Fruit fly (Drosophila melanogaster) Kc167 (cell line): ENCODE measurements around the gene CG8188.

Source experiments
- Myc ChIP-seq: fragments of >200 bp; optimal IDR thresholded peaks from 2 replicates; lab custom pipeline; 2017; ENCODE audit warnings: missing external identifiers
- h ChIP-seq: fragments of >200 bp; optimal IDR thresholded peaks from 3 replicates; lab custom pipeline; 2018; ENCODE audit warnings: missing external identifiers
- insv ChIP-seq: fragments of >200 bp; optimal IDR thresholded peaks from 3 replicates; lab custom pipeline; 2018; ENCODE audit warnings: missing external identifiers
- psq ChIP-seq: fragments of >200 bp; optimal IDR thresholded peaks from 2 replicates; lab custom pipeline; 2017; ENCODE audit warnings: missing external identifiers
- ttk ChIP-seq: sonication (Bioruptor generic); optimal IDR thresholded peaks from 2 replicates; lab custom pipeline; 2017; ENCODE audit warnings: missing external identifiers

DNA sequence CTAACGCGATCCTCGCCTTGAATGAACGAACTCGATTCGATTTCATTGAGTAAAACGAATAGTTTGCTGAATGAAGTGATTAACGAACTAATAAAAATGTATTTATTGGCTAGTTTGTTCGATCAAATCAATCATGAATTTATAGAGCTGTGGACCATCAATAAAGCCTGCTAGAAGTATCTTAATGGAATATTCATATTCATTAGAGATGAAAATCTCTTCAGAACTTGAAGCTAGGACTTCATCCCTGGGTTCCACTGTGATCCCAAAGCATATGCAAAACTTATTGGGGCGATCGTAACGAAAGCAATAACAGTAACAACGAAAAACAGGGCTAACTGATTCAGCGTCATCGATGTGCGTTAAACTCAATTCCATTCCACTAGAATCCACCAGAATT is 5.6 kb downstream of the CG8188 start:
- no peak for TF ChIP-seq h (lab: Kevin White, UChicago)
- no peak for TF ChIP-seq psq (lab: Kevin White, UChicago)
- TF ChIP-seq insv (lab: Kevin White, UChicago): no peak
- no peak for TF ChIP-seq ttk
- TF ChIP-seq Myc (lab: Kevin White, UChicago): no peak
